Fruit fly (Drosophila melanogaster): ENCODE results near the gene CG15536.

dm6 chr3R:30393909-30394308 lies 31.1 kb downstream of the CG15536 start:
- TF ChIP-seq GATAd (GFP tag; optimal IDR thresholded peaks at IDR 0.05) (no peak), usp (GFP tag; optimal IDR thresholded peaks at IDR 0.05) (no peak), lola (GFP tag; optimal IDR thresholded peaks at IDR 0.05) (no peak), pan (optimal IDR thresholded peaks at IDR 0.05) (no peak), Hr78 (GFP tag; optimal IDR thresholded peaks at IDR 0.05) (no peak), Abd-B (GFP tag; optimal IDR thresholded peaks at IDR 0.05) (no peak)

All from whole organism, wandering third instar larva.